Fruit fly (Drosophila melanogaster): Measurements from ENCODE around the gene CG13359.

dm6 chrX:784456-784855 is 18.8 kb downstream of the CG13359 start, which contains the start of gene tw:
- no peak for TF ChIP-seq Myc (optimal IDR thresholded peaks at IDR 0.05)
- TF ChIP-seq h (optimal IDR thresholded peaks at IDR 0.05) = no peak
- TF ChIP-seq psq (optimal IDR thresholded peaks at IDR 0.05) = no peak
- no peak for TF ChIP-seq Sin3A (optimal IDR thresholded peaks at IDR 0.05)

Measured in Kc167 (cell line).